Worm (Caenorhabditis elegans) whole organism, L3 larva: ENCODE data around the gene fndc-1.

Source experiments
- R02D3.7 ChIP-seq: fragments of 150-350 bp; optimal IDR thresholded peaks from 2 replicates; lab custom pipeline; 2014; ENCODE audit warnings: missing biosample characterization, missing genetic modification characterization
- ZK546.5 ChIP-seq: sonication (generic microtip); optimal IDR thresholded peaks from 2 replicates; lab custom pipeline; 2017; ENCODE audit warnings: missing biosample characterization, missing genetic modification characterization
- aly-2 ChIP-seq: fragments of 150-350 bp; optimal IDR thresholded peaks from 2 replicates; lab custom pipeline; 2014; ENCODE audit warnings: missing biosample characterization, missing genetic modification characterization
- ama-1 ChIP-seq: fragments of 150-350 bp; optimal IDR thresholded peaks from 2 replicates; lab custom pipeline; 2018
- ceh-16 ChIP-seq: sonication (generic microtip); optimal IDR thresholded peaks from 2 replicates; lab custom pipeline; 2017; ENCODE audit warnings: missing biosample characterization, missing genetic modification characterization
- ceh-28 ChIP-seq: fragments of 150-350 bp; optimal IDR thresholded peaks from 2 replicates; lab custom pipeline; 2014; ENCODE audit warnings: missing biosample characterization, missing genetic modification reagents, missing genetic modification characterization
- ceh-82 ChIP-seq: fragments of 150-350 bp; optimal IDR thresholded peaks from 2 replicates; lab custom pipeline; 2014; ENCODE audit warnings: missing biosample characterization, missing genetic modification characterization
- ceh-9 ChIP-seq: sonication (generic microtip); optimal IDR thresholded peaks from 2 replicates; lab custom pipeline; 2018; ENCODE audit warnings: missing biosample characterization, missing genetic modification characterization
- egl-27 ChIP-seq: sonication (generic microtip); optimal IDR thresholded peaks from 4 replicates; lab custom pipeline; 2017; ENCODE audit warnings: missing biosample characterization, missing genetic modification reagents, missing genetic modification characterization
- egl-5 ChIP-seq: fragments of 150-350 bp; optimal IDR thresholded peaks from 2 replicates; lab custom pipeline; 2017; ENCODE audit warnings: missing biosample characterization, missing genetic modification reagents, missing genetic modification characterization, inconsistent platforms
- elt-1 ChIP-seq: fragments of 150-350 bp; optimal IDR thresholded peaks from 2 replicates; lab custom pipeline; 2014; ENCODE audit warnings: missing biosample characterization, missing genetic modification characterization
- elt-2 ChIP-seq: sonication (generic microtip); optimal IDR thresholded peaks from 2 replicates; lab custom pipeline; 2016; ENCODE audit warnings: missing genetic modification reagents, mild to moderate bottlenecking, missing genetic modification characterization, missing compliant biosample characterization
- elt-3 ChIP-seq, 3 experiments: fragments of 150-350 bp in 1 of 3; sonication (generic microtip) in 2 of 3; optimal IDR thresholded peaks; 2 replicates in 2 of 3; 4 replicates in 1 of 3; lab custom pipeline; 2014 to 2017; ENCODE audit warnings: missing biosample characterization in 3 of 3, missing genetic modification characterization in 3 of 3
- eor-1 ChIP-seq, 2 experiments: fragments of 150-350 bp; optimal IDR thresholded peaks; 2 replicates each; lab custom pipeline; 2014 to 2018; ENCODE audit warnings: missing biosample characterization in 2 of 2, missing genetic modification characterization in 2 of 2
- fkh-2 ChIP-seq: fragments of 150-350 bp; optimal IDR thresholded peaks from 2 replicates; lab custom pipeline; 2014; ENCODE audit warnings: missing biosample characterization, missing genetic modification reagents, missing genetic modification characterization
- fos-1 ChIP-seq: fragments of 150-350 bp; optimal IDR thresholded peaks from 2 replicates; lab custom pipeline; 2014; ENCODE audit warnings: missing biosample characterization, missing genetic modification characterization
- hmg-11 ChIP-seq: sonication (generic microtip); optimal IDR thresholded peaks from 2 replicates; lab custom pipeline; 2016; ENCODE audit warnings: missing genetic modification characterization, missing compliant biosample characterization
- jun-1 ChIP-seq: fragments of 150-350 bp; optimal IDR thresholded peaks from 2 replicates; lab custom pipeline; 2014; ENCODE audit warnings: missing biosample characterization, missing genetic modification reagents, missing genetic modification characterization
- lin-15B ChIP-seq: fragments of 150-350 bp; optimal IDR thresholded peaks from 2 replicates; lab custom pipeline; 2014; ENCODE audit warnings: missing biosample characterization, missing genetic modification characterization
- lin-39 ChIP-seq: fragments of 150-350 bp; optimal IDR thresholded peaks from 2 replicates; lab custom pipeline; 2018; ENCODE audit warnings: missing biosample characterization, missing genetic modification reagents, missing genetic modification characterization
- lsy-12 ChIP-seq: sonication (generic microtip); optimal IDR thresholded peaks from 2 replicates; lab custom pipeline; 2016; ENCODE audit warnings: mild to moderate bottlenecking, missing genetic modification characterization, missing compliant biosample characterization
- mdl-1 ChIP-seq: fragments of 150-350 bp; optimal IDR thresholded peaks from 2 replicates; lab custom pipeline; 2014; ENCODE audit warnings: missing biosample characterization, missing genetic modification characterization
- nfya-1 ChIP-seq: sonication (generic microtip); optimal IDR thresholded peaks from 2 replicates; lab custom pipeline; 2017; ENCODE audit warnings: missing genetic modification characterization, mild to moderate bottlenecking, missing compliant biosample characterization, antibody characterized with exemption, moderate library complexity; ENCODE audit not compliant: insufficient read depth
- nhr-11 ChIP-seq: fragments of 150-350 bp; optimal IDR thresholded peaks from 2 replicates; lab custom pipeline; 2014; ENCODE audit warnings: missing biosample characterization, missing genetic modification characterization
- nhr-12 ChIP-seq: fragments of 150-350 bp; optimal IDR thresholded peaks from 2 replicates; lab custom pipeline; 2014; ENCODE audit warnings: missing biosample characterization, missing genetic modification characterization
- nhr-23 ChIP-seq: fragments of 150-350 bp; optimal IDR thresholded peaks from 2 replicates; lab custom pipeline; 2014; ENCODE audit warnings: missing biosample characterization, missing genetic modification reagents, missing genetic modification characterization
- nhr-237 ChIP-seq: fragments of 150-350 bp; optimal IDR thresholded peaks from 2 replicates; lab custom pipeline; 2014; ENCODE audit warnings: missing biosample characterization, missing genetic modification characterization
- nhr-25 ChIP-seq: sonication (generic microtip); optimal IDR thresholded peaks from 2 replicates; lab custom pipeline; 2017; ENCODE audit warnings: missing biosample characterization, missing genetic modification characterization
- nhr-28 ChIP-seq: fragments of 150-350 bp; optimal IDR thresholded peaks from 2 replicates; lab custom pipeline; 2014; ENCODE audit warnings: missing biosample characterization, missing genetic modification characterization
- nhr-43 ChIP-seq: sonication (generic microtip); optimal IDR thresholded peaks from 2 replicates; lab custom pipeline; 2016; ENCODE audit warnings: mild to moderate bottlenecking, missing genetic modification characterization, missing compliant biosample characterization; ENCODE audit not compliant: poor library complexity, severe bottlenecking
- nhr-67 ChIP-seq: fragments of 150-350 bp; optimal IDR thresholded peaks from 2 replicates; lab custom pipeline; 2014; ENCODE audit warnings: missing biosample characterization, missing genetic modification characterization
- nhr-76 ChIP-seq: fragments of 150-350 bp; sonication (generic microtip); optimal IDR thresholded peaks from 5 replicates; lab custom pipeline; 2014; ENCODE audit warnings: missing biosample characterization, missing genetic modification characterization
- pha-4 ChIP-seq: fragments of 150-350 bp; optimal IDR thresholded peaks from 2 replicates; lab custom pipeline; 2014; ENCODE audit warnings: missing biosample characterization, missing genetic modification reagents, missing genetic modification characterization
- pqm-1 ChIP-seq: fragments of 150-350 bp; optimal IDR thresholded peaks from 2 replicates; lab custom pipeline; 2017; ENCODE audit warnings: missing biosample characterization, missing genetic modification characterization, inconsistent platforms
- sea-2 ChIP-seq: fragments of 150-350 bp; sonication (generic microtip); optimal IDR thresholded peaks from 4 replicates; lab custom pipeline; 2014; ENCODE audit warnings: missing biosample characterization, missing genetic modification reagents, missing genetic modification characterization
- skn-1 ChIP-seq: fragments of 150-350 bp; optimal IDR thresholded peaks from 2 replicates; lab custom pipeline; 2014; ENCODE audit warnings: missing biosample characterization, missing genetic modification characterization
- snpc-4 ChIP-seq: fragments of 150-350 bp; optimal IDR thresholded peaks from 2 replicates; lab custom pipeline; 2014; ENCODE audit warnings: missing biosample characterization, missing genetic modification characterization
- tbx-2 ChIP-seq: sonication (generic microtip); optimal IDR thresholded peaks from 2 replicates; lab custom pipeline; 2016; ENCODE audit warnings: mild to moderate bottlenecking, missing genetic modification characterization, missing compliant biosample characterization
- unc-39 ChIP-seq: sonication (generic microtip); optimal IDR thresholded peaks from 4 replicates; lab custom pipeline; 2017; ENCODE audit warnings: missing biosample characterization, missing genetic modification characterization
- unc-62 ChIP-seq: fragments of 150-350 bp; sonication (generic microtip); optimal IDR thresholded peaks from 4 replicates; lab custom pipeline; 2014; ENCODE audit warnings: missing biosample characterization, missing genetic modification reagents, missing genetic modification characterization
- zag-1 ChIP-seq: fragments of 150-350 bp; optimal IDR thresholded peaks from 2 replicates; lab custom pipeline; 2014; ENCODE audit warnings: missing biosample characterization, missing genetic modification characterization
- ztf-11 ChIP-seq: fragments of 150-350 bp; optimal IDR thresholded peaks from 2 replicates; lab custom pipeline; 2014; ENCODE audit warnings: missing biosample characterization, missing genetic modification characterization
- ztf-4 ChIP-seq: fragments of 150-350 bp; optimal IDR thresholded peaks from 2 replicates; lab custom pipeline; 2014; ENCODE audit warnings: missing biosample characterization, missing genetic modification characterization

fndc-1 gene

DNA sequence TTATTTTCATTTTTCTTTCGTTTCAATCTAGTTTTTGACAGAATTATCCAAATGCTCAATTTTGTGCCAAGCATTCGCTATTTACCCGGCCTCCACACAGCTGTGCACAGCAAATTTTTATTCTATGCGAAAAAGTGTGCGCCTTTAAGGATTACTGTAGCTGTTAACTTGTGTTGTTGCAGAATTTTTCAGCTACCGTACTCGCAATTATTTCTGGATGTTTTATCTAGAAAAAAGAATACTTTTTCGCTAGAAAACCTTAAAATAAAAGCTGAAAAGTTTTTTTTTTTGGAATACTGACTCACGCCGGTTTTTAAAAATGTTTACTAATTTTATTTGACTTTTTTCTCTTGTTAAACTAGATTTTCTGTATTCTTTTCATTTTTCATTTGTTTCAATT lies 4.4 kb upstream of the fndc-1 start:
- TF ChIP-seq egl-27 (tag; lab: Kevin White, UChicago) (no peak), nhr-67 (no peak), lsy-12 (no peak), nhr-11 (tag; lab: Kevin White, UChicago) (no peak), elt-3 (tag; optimal IDR thresholded peaks at IDR 0.05; lab: Kevin White, UChicago) (no peak), ZK546.5 (tag; lab: Kevin White, UChicago) (no peak), pha-4 (tag; lab: Kevin White, UChicago) (no peak), ceh-9 (tag; lab: Kevin White, UChicago) (no peak), nhr-43 (tag; lab: Kevin White, UChicago) (no peak), eor-1 (tag; optimal IDR thresholded peaks at IDR 0.05; lab: Kevin White, UChicago) (no peak), elt-1 (tag; lab: Kevin White, UChicago) (no peak), lin-15B (no peak), snpc-4 (tag; lab: Kevin White, UChicago) (no peak)

DNA sequence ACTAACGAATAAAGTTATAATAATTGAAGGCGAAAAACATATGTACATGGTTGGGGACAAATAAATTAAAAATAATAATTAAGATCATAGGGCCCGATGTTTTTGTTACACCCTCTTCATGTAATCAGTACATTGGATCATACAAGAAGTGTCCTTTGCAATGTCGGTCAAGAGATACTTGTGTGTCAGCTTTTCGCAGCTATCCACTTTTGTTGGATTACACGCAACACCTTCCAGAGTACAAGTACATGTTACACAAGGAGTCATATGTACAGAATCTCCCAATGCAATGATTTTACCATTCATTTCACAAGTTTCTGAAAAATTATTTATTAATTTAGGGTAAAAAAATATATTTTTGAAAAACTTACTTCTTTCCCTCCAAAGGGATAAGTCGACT lies 3.8 kb upstream of the fndc-1 start:
- TF ChIP-seq hmg-11 (tag; lab: Kevin White, UChicago) (no peak), fos-1 (tag; lab: Kevin White, UChicago) (no peak), jun-1 (tag; lab: Kevin White, UChicago) (no peak), egl-27 (tag; lab: Kevin White, UChicago) (no peak), nhr-43 (tag; lab: Kevin White, UChicago) (no peak), pha-4 (tag; lab: Kevin White, UChicago) (no peak), lsy-12 (no peak), elt-2 (tag; lab: Kevin White, UChicago) (no peak), lin-39 (tag; lab: Kevin White, UChicago) (no peak), nhr-11 (tag; lab: Kevin White, UChicago) (no peak), zag-1 (no peak), egl-5 (no peak), nhr-237 (no peak)

DNA sequence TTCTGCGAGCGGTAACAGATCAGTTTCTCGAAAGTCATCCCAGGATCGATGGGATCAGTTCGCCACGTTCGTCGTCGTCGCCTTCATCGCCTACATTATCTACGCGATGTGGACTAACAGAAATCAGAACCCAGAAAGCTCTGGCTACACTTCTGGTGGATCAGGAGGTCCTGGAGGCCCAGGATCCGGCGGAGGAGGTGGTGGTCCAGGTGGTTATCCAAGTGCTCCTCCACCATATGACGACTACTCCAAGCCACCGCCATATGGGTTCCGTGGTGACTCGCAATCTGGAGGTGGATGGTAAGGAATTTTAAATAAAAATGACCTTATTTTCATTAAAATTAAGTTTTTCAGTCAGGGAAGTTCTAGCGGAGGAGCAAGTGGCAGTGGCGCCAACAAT lies 3.1 kb upstream of the fndc-1 start:
- no peak for TF ChIP-seq ama-1
- TF ChIP-seq nhr-23 (tag; lab: Kevin White, UChicago) = no peak
- TF ChIP-seq ztf-11 (tag; lab: Kevin White, UChicago) = no peak
- no peak for TF ChIP-seq unc-62
- TF ChIP-seq elt-1 (tag; lab: Kevin White, UChicago) = no peak
- no peak for TF ChIP-seq fkh-2
- TF ChIP-seq jun-1 (tag; lab: Kevin White, UChicago) = no peak
- no peak for TF ChIP-seq ceh-28 (tag; lab: Kevin White, UChicago)
- TF ChIP-seq egl-5 = no peak
- no peak for TF ChIP-seq ztf-4 (tag; lab: Kevin White, UChicago)
- no peak for TF ChIP-seq nhr-25 (tag; lab: Kevin White, UChicago)
- no peak for TF ChIP-seq ceh-16

DNA sequence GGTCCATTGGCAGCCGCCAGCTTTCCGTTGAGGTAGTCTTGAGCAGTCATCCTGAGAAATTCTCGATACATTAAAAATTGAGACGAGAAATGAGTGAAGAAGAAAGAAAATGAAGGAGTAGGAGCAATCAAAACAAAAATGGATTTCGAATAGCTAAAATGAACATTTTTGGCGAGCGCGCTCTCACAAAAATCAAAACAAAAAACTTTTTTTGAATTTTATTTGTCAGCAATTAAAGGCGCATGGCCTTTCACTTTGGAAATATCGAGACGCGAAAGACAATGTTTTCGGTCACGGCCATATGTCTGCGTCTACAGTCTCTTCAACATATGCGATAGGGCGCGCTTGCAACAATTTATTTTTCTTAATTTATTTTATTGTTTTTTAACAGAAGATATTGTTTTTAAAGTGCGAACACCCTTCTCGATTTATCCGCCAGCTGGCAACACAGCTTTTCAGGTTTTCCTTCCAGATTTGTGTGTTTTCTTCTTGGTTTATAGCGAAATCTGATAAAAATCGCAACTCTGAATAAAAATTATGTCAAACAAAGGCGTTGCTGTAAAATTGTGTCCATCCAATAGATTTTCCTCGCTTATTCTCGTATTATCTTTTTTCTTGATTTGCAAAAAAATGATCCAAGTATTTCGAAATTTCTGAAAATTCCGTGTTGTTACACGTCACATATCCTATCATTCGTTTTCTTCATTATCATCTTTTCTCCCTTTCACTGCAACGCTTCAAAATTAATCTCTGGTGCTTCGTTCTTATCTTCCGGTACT lies 1.9 kb upstream of the fndc-1 start, which contains the start of the genes rpn-9 and T06D8.9:
TSS of gene rpn-9 (minus strand) at position 51 of the 779 bp plus-strand sequence.
TSS of gene T06D8.9 (plus strand) at position 729 of the 779 bp plus-strand sequence.
- TF ChIP-seq nhr-25 (tag; lab: Kevin White, UChicago) (peak; percentile 59), ceh-9 (tag; lab: Kevin White, UChicago) (no peak), eor-1 (tag; optimal IDR thresholded peaks at IDR 0.05; lab: Kevin White, UChicago) (no peak), tbx-2 (tag; lab: Kevin White, UChicago) (no peak), skn-1 (tag; lab: Kevin White, UChicago) (peak; percentile 84), R02D3.7 (tag; lab: Kevin White, UChicago) (peak; percentile 37), nhr-12 (no peak), nhr-67 (no peak), jun-1 (tag; lab: Kevin White, UChicago) (peak; percentile 62), egl-27 (tag; lab: Kevin White, UChicago) (no peak), pqm-1 (peak; percentile 63), elt-3 (tag; optimal IDR thresholded peaks at IDR 0.05; lab: Kevin White, UChicago) (no peak), unc-62 (no peak), nhr-76 (tag; lab: Kevin White, UChicago) (no peak), fos-1 (tag; lab: Kevin White, UChicago) (no peak), nhr-28 (tag; lab: Kevin White, UChicago) (no peak), nfya-1 (tag; lab: Kevin White, UChicago) (peak; percentile 90), ama-1 (peak; percentile 44), unc-39 (no peak), ztf-4 (tag; lab: Kevin White, UChicago) (no peak), ZK546.5 (tag; lab: Kevin White, UChicago) (no peak), elt-2 (tag; lab: Kevin White, UChicago) (peak; percentile 53), ceh-82 (tag; lab: Kevin White, UChicago) (no peak), ztf-11 (tag; lab: Kevin White, UChicago) (no peak), zag-1 (no peak), lin-39 (tag; lab: Kevin White, UChicago) (peak; percentile 77), fkh-2 (no peak), mdl-1 (tag; lab: Kevin White, UChicago) (no peak), nhr-23 (tag; lab: Kevin White, UChicago) (peak; percentile 86), aly-2 (tag; lab: Kevin White, UChicago) (no peak), ceh-28 (tag; lab: Kevin White, UChicago) (no peak), elt-1 (tag; lab: Kevin White, UChicago) (peak; percentile 44), sea-2 (GFP tag; lab: Kevin White, UChicago) (no peak), nhr-11 (tag; lab: Kevin White, UChicago) (no peak), hmg-11 (tag; lab: Kevin White, UChicago) (peak; percentile 62)
